Fruit fly (Drosophila melanogaster) whole organism, pupa: ENCODE measurements around the gene CG12945.

Experiments used
- CG10348 ChIP-seq: fragments of 200-800 bp; sonication (Bioruptor generic); IDR thresholded peaks from 2 replicates; pipeline ENCODE4 v1.3.6; 2022; ENCODE audit warnings: missing biosample characterization, missing genetic modification characterization
- CG12605 ChIP-seq: fragments of 200-800 bp; sonication (Bioruptor generic); IDR thresholded peaks from 2 replicates; pipeline ENCODE4 v1.3.6; 2022; ENCODE audit warnings: missing biosample characterization, missing genetic modification characterization
- CG13204 ChIP-seq: fragments of 200-800 bp; sonication (Bioruptor generic); optimal IDR thresholded peaks from 2 replicates; lab custom pipeline; 2018; ENCODE audit warnings: missing biosample characterization, mild to moderate bottlenecking, missing genetic modification characterization, moderate library complexity
- CG14655 ChIP-seq: fragments of 200-800 bp; sonication (Bioruptor generic); optimal IDR thresholded peaks from 3 replicates; lab custom pipeline; 2017; ENCODE audit warnings: mild to moderate bottlenecking, missing biosample characterization, missing genetic modification reagents, missing genetic modification characterization
- CG15710 ChIP-seq: fragments of 200-800 bp; sonication (Bioruptor generic); optimal IDR thresholded peaks from 2 replicates; lab custom pipeline; 2018; ENCODE audit warnings: missing biosample characterization, mild to moderate bottlenecking, missing genetic modification characterization, moderate library complexity
- CG17806 ChIP-seq: fragments of 200-800 bp; sonication (Bioruptor generic); optimal IDR thresholded peaks from 2 replicates; lab custom pipeline; 2018; ENCODE audit warnings: missing biosample characterization, mild to moderate bottlenecking, missing genetic modification characterization, moderate library complexity
- CG32121 ChIP-seq: fragments of 200-800 bp; sonication (Bioruptor generic); IDR thresholded peaks from 2 replicates; pipeline ENCODE4 v1.3.6; 2022; ENCODE audit warnings: missing biosample characterization, missing genetic modification characterization
- CG34367 ChIP-seq: fragments of 200-800 bp; sonication (Bioruptor generic); optimal IDR thresholded peaks from 2 replicates; lab custom pipeline; 2018; ENCODE audit warnings: missing biosample characterization, mild to moderate bottlenecking, missing genetic modification characterization
- CG4496 ChIP-seq: fragments of 200-800 bp; sonication (Bioruptor generic); IDR thresholded peaks from 3 replicates; pipeline ENCODE4 v1.3.6; 2022; ENCODE audit warnings: missing biosample characterization, missing genetic modification characterization
- CG8159 ChIP-seq: fragments of 200-800 bp; sonication (Bioruptor generic); optimal IDR thresholded peaks from 3 replicates; lab custom pipeline; 2018; ENCODE audit warnings: missing biosample characterization, mild to moderate bottlenecking, missing genetic modification characterization, moderate library complexity
- CG8301 ChIP-seq: fragments of 200-800 bp; sonication (Bioruptor generic); optimal IDR thresholded peaks from 2 replicates; lab custom pipeline; 2018; ENCODE audit warnings: missing biosample characterization, mild to moderate bottlenecking, missing genetic modification characterization
- CG9948 ChIP-seq: fragments of 200-800 bp; sonication (Bioruptor generic); optimal IDR thresholded peaks from 2 replicates; lab custom pipeline; 2018; ENCODE audit warnings: missing biosample characterization, mild to moderate bottlenecking, missing genetic modification characterization, moderate library complexity
- D1 ChIP-seq: fragments of 200-800 bp; sonication (Bioruptor generic); optimal IDR thresholded peaks from 2 replicates; lab custom pipeline; 2018; ENCODE audit warnings: missing biosample characterization, mild to moderate bottlenecking, missing genetic modification characterization, moderate library complexity
- EcR ChIP-seq: fragments of 200-800 bp; sonication (Bioruptor generic); optimal IDR thresholded peaks from 3 replicates; lab custom pipeline; 2019; ENCODE audit warnings: missing biosample characterization, missing genetic modification characterization, mild to moderate bottlenecking, moderate library complexity, missing genetic modification reagents
- Ets98B ChIP-seq: fragments of 200-800 bp; sonication (Bioruptor generic); IDR thresholded peaks from 2 replicates; pipeline ENCODE4 v1.3.6; 2022; ENCODE audit warnings: missing biosample characterization, missing genetic modification characterization
- Pif1A ChIP-seq: fragments of 200-800 bp; sonication (Bioruptor generic); optimal IDR thresholded peaks from 3 replicates; lab custom pipeline; 2016; ENCODE audit warnings: missing biosample characterization, missing genetic modification characterization
- Pif1B ChIP-seq: fragments of 200-800 bp; sonication (Bioruptor generic); optimal IDR thresholded peaks from 3 replicates; lab custom pipeline; 2016; ENCODE audit warnings: missing biosample characterization, missing genetic modification characterization
- Snoo ChIP-seq: fragments of 200-800 bp; sonication (Bioruptor generic); optimal IDR thresholded peaks from 3 replicates; lab custom pipeline; 2017; ENCODE audit warnings: missing biosample characterization, mild to moderate bottlenecking, missing genetic modification characterization, inconsistent platforms
- fd96Ca ChIP-seq: fragments of 200-800 bp; sonication (Bioruptor generic); IDR thresholded peaks from 3 replicates; pipeline ENCODE4 v1.3.6; 2022; ENCODE audit warnings: missing biosample characterization, missing genetic modification characterization
- gl ChIP-seq: fragments of 200-800 bp; sonication (Bioruptor generic); optimal IDR thresholded peaks from 2 replicates; lab custom pipeline; 2018; ENCODE audit warnings: missing biosample characterization, mild to moderate bottlenecking, missing genetic modification characterization
- rn ChIP-seq: fragments of 200-800 bp; sonication (Bioruptor generic); IDR thresholded peaks from 2 replicates; pipeline ENCODE4 v1.3.6; 2022; ENCODE audit warnings: missing biosample characterization, missing genetic modification characterization

The CG12945 gene

DNA sequence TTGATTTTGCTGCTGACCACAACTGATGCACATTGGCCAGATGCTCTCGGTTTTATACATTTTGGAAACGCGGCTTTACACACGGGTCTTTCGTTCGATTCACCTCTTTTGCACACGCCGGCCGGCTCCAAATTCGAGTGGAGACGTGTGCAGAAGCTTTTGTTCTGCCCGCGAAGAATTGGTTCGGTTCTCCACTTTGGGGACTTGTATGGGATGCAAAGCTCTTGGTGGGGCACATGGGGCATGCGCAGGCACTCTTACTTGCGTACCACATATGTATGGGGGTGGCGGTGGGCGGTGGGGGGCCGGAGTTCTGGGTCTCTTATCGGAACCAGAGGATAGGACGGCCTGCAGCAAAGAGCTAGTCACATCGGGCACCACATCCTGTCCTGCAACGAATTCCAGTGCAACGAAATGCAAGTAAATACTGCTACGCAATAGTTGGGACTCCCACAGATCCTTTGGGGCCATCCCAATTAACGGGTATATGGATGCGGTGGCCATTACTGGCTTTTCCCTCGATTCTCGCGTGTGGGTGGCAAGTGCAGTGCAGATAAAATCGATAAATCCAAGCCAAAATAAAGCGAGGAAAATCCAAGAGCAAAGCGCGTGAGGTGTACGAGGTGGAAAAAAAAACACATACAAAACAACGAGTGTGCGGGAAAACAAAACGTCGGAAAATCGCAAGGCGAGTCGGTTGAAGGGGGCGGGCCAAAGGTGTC, 6.5 kb downstream of the CG12945 start, which contains the start of the genes MtnA and CG8500:
Gene MtnA, minus strand, starts transcription at position 30 of the 722 bp plus-strand sequence.
Gene CG8500, plus strand, starts transcription at position 313 of the 722 bp plus-strand sequence.
- TF ChIP-seq Ets98B (GFP tag; lab: Robert Waterston, UW) (peak; percentile 11; the same call in 1 of the 2 replicates), CG4496 (GFP tag; lab: Robert Waterston, UW) (peak; percentile 64; the same call in 2 of the 3 replicates), CG32121 (GFP tag; lab: Robert Waterston, UW) (no peak)

DNA sequence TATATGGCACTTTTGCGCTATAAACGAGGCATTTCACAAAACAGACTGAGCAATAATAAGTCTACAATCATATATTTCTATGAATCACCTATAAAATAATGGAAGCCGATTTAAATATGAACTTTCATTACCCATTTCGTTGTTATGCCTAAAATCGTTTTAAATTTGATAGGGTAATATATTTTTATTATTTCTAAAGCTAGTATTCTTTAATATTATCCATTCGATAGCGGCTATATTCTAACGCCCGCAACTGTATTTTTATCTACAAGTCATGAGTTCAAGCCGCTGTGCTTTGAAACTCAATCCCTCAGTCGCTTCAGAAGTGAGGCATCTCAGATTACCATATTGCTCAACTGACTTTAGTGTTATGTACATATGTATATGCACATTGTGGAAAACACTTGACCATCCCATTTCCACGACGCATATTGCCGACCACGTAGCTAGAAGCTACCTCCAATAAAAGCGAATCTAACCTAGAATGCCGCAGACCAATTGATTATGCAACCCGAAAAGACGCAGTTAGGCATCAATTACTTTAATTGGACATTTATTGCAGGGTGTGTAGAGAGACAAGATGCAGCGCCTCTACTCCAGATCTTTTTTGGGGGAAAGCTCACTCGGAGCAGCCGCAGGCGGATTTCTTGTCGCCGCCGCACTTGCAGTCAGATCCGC, 7.6 kb downstream of the CG12945 start:
- TF ChIP-seq CG9948 (peak; percentile 3), fd96Ca (GFP tag; lab: Robert Waterston, UW) (no peak), CG13204 (GFP tag; lab: Kevin White, UChicago) (no peak), EcR (GFP tag; lab: Kevin White, UChicago) (peak; percentile 8), CG4496 (GFP tag; lab: Robert Waterston, UW) (0 out of 3 replicates have a peak, but pooled peaks have one; percentile 21), gl (tag; lab: Kevin White, UChicago) (no peak), Pif1A (GFP tag; lab: Kevin White, UChicago) (no peak), CG8159 (tag; lab: Kevin White, UChicago) (peak; percentile 21), D1 (tag; lab: Kevin White, UChicago) (no peak), CG15710 (tag; lab: Kevin White, UChicago) (no peak)
- TF ChIP-seq, all 21 proteins: peak for 4

DNA sequence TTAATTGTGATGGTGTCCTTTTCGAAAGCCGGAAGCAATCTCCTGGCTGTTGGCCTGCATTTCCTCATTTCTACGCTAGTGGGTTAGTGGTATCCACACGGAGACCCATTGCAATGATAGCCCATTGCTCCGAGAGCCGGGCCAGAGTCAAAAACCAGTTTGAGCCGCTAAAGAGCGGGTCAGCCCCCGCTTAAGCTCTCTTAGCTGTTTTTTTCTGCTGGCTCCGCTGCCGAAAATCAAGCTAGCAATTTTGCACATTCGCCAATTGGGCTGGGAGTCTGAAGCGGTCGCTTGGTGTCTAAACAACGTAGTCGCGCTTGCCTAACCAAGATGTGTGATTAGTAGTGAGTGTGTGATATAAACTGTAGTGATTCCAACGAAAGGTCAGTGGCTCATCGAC, 11.3 kb downstream of the CG12945 start, which contains the start of gene CG12947:
Gene CG12947, plus strand, starts transcription at position 301 of the 400 bp plus-strand sequence.
- TF ChIP-seq CG4496 (GFP tag; lab: Robert Waterston, UW) (peak; percentile 21; the same call in 1 of the 3 replicates), Pif1B (GFP tag; lab: Kevin White, UChicago) (no peak), CG32121 (GFP tag; lab: Robert Waterston, UW) (0 out of 2 replicates have a peak, but pooled peaks have one; percentile 12), EcR (GFP tag; lab: Kevin White, UChicago) (peak; percentile 30), Snoo (tag; lab: Kevin White, UChicago) (no peak)

DNA sequence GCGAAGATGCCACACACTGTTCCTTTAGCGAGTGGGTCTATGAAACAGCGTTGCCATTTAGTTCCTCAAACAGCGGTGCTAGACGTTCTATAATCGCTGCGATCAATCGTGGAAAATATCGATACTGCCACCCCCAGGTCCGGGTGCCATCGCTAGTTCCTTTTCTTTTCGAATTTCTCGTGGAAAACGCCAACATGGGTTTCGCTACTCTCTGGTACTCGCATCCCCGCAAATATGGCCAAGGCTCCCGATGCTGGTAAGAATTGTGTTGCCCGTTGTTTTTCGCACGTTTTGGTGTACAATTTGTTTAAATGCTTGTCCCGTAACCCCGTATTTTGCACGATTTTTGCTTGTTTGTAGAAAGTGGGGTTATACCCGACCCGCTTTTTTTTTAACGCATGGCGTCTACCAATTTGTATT, 13.1 kb downstream of the CG12945 start, which contains the start of gene RpS29:
Gene RpS29, plus strand, starts transcription at position 102 of the 420 bp plus-strand sequence.
- TF ChIP-seq rn (GFP tag; lab: Robert Waterston, UW) (peak; percentile 38; the same call in 1 of the 2 replicates), CG4496 (GFP tag; lab: Robert Waterston, UW) (peak; percentile 78; the same call in 2 of the 3 replicates), Ets98B (GFP tag; lab: Robert Waterston, UW) (peak; percentile 57), Pif1A (GFP tag; lab: Kevin White, UChicago) (no peak), CG9948 (no peak), CG12605 (GFP tag; lab: Robert Waterston, UW) (peak; percentile 26; the same call in 1 of the 2 replicates), gl (tag; lab: Kevin White, UChicago) (peak; percentile 17), CG8301 (tag; lab: Kevin White, UChicago) (peak; percentile 16), CG32121 (GFP tag; lab: Robert Waterston, UW) (peak; percentile 26; the same call in 1 of the 2 replicates), CG13204 (GFP tag; lab: Kevin White, UChicago) (no peak), CG8159 (tag; lab: Kevin White, UChicago) (peak; percentile 41), CG14655 (GFP tag; lab: Kevin White, UChicago) (no peak), Snoo (tag; lab: Kevin White, UChicago) (peak; percentile 64), CG17806 (no peak), Pif1B (GFP tag; lab: Kevin White, UChicago) (no peak), CG10348 (GFP tag; lab: Robert Waterston, UW) (no peak), fd96Ca (GFP tag; lab: Robert Waterston, UW) (peak; percentile 54; the same call in 1 of the 3 replicates), CG15710 (tag; lab: Kevin White, UChicago) (peak; percentile 17), D1 (tag; lab: Kevin White, UChicago) (no peak), CG34367 (peak; percentile 30), EcR (GFP tag; lab: Kevin White, UChicago) (peak; percentile 22)

DNA sequence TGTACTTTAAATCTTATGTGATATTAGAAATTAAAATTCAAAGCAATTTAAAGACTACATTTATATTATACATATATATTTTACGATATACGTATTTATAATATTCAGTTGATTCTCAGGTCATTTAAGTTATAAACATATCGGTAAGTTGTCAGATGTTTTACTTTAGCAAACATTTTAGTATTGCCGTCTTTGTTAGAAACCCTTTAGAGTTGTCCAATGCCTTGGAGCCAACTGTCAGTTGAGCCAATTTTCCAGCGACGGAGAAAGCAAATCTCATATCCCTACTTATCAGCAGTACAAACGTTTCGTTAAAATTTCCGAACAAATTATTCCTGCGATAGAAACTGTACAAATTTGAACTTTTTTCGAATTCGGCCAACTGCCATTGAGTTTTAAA, 16.2 kb downstream of the CG12945 start, which contains the start of gene topi:
Gene topi, plus strand, starts transcription at position 301 of the 400 bp plus-strand sequence.
- TF ChIP-seq CG9948 (no peak), D1 (tag; lab: Kevin White, UChicago) (no peak), Pif1B (GFP tag; lab: Kevin White, UChicago) (no peak)

DNA sequence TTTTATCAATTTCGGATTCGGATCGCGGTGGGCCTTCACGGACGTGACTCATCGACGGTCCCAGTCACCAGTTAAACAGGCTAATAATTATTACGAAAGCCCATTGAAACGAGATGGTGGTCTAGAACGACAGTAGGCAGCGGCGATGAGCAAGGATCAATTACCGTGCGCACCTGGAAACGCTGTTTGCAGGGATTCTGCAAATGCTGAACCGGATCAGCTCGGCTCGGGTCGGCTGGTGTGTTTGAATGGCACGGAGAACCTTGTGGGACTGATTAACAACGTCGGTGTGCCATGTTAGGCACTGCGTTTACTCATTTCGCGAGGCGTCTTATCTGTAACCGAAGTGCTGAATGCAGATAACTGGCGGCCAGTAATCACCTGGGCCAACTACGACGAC, 16.9 kb downstream of the CG12945 start, which contains the start of gene Whamy:
Gene Whamy, minus strand, starts transcription at position 273 of the 400 bp plus-strand sequence.
- TF ChIP-seq rn (GFP tag; lab: Robert Waterston, UW) (no peak), CG17806 (no peak)
